Worm (Caenorhabditis elegans) whole organism, midembryonic: ENCODE measurements around the gene acds-10.

ENCODE experiments used
- med-1 ChIP-seq: sonication (generic microtip); optimal IDR thresholded peaks from 2 replicates; lab custom pipeline; 2017; ENCODE audit warnings: missing genetic modification characterization, mild to moderate bottlenecking, missing compliant biosample characterization, antibody characterized with exemption, missing genetic modification reagents; ENCODE audit not compliant: insufficient read depth
- tab-1 ChIP-seq: fragments of 200-800 bp; sonication (Bioruptor generic); IDR thresholded peaks from 2 replicates; pipeline ENCODE4 v1.3.6; 2022; ENCODE audit warnings: missing genetic modification characterization, missing compliant biosample characterization

- TF ChIP-seq tab-1 (GFP tag; lab: Robert Waterston, UW) (no peak), med-1 (GFP tag; lab: Kevin White, UChicago) (no peak)
Measured at ce11 chrV:5769500-5769899, 21.9 kb downstream of the acds-10 start.
